Fruit fly (Drosophila melanogaster) whole organism, embryonic: ENCODE results near the gene Doc1.

Source experiments
- Aef1 ChIP-seq: fragments of 200-800 bp; sonication (Bioruptor generic); IDR thresholded peaks from 3 replicates; pipeline ENCODE4 v1.3.6; 2022; ENCODE audit warnings: missing biosample characterization, missing genetic modification characterization
- Asciz ChIP-seq: fragments of 200-800 bp; sonication (Bioruptor generic); optimal IDR thresholded peaks from 2 replicates; lab custom pipeline; 2017; ENCODE audit warnings: missing biosample characterization, mild to moderate bottlenecking, missing genetic modification characterization, missing genetic modification reagents
- Atf-2 ChIP-seq: fragments of 200-800 bp; sonication (Bioruptor generic); optimal IDR thresholded peaks from 2 replicates; lab custom pipeline; 2016; ENCODE audit warnings: missing biosample characterization, missing genetic modification characterization
- B-H1 ChIP-seq: fragments of 200-800 bp; sonication (Bioruptor generic); IDR thresholded peaks from 3 replicates; pipeline ENCODE4 v1.3.6; 2022; ENCODE audit warnings: missing biosample characterization, missing genetic modification characterization
- Blimp-1 ChIP-seq: fragments of 200-800 bp; sonication (Bioruptor generic); optimal IDR thresholded peaks from 3 replicates; lab custom pipeline; 2018; ENCODE audit warnings: missing biosample characterization, missing genetic modification characterization, mild to moderate bottlenecking, moderate library complexity, missing genetic modification reagents
- CG10431 ChIP-seq: fragments of 200-800 bp; sonication (Bioruptor generic); optimal IDR thresholded peaks from 3 replicates; lab custom pipeline; 2018; ENCODE audit warnings: missing biosample characterization, mild to moderate bottlenecking, missing genetic modification characterization
- CG1603 ChIP-seq: fragments of 200-800 bp; sonication (Bioruptor generic); optimal IDR thresholded peaks from 2 replicates; lab custom pipeline; 2019; ENCODE audit warnings: missing biosample characterization, mild to moderate bottlenecking, missing genetic modification characterization, moderate library complexity
- CG17186 ChIP-seq: fragments of 200-800 bp; sonication (Bioruptor generic); optimal IDR thresholded peaks from 3 replicates; lab custom pipeline; 2017; ENCODE audit warnings: missing biosample characterization, missing genetic modification reagents, missing genetic modification characterization
- CG17912 ChIP-seq: fragments of 200-800 bp; sonication (Bioruptor generic); optimal IDR thresholded peaks from 2 replicates; lab custom pipeline; 2018; ENCODE audit warnings: missing biosample characterization, mild to moderate bottlenecking, missing genetic modification characterization
- CG34376 ChIP-seq: fragments of 200-800 bp; sonication (Bioruptor generic); optimal IDR thresholded peaks from 2 replicates; lab custom pipeline; 2018; ENCODE audit warnings: missing biosample characterization, mild to moderate bottlenecking, missing genetic modification characterization
- CG34422 ChIP-seq: fragments of 200-800 bp; sonication (Bioruptor generic); IDR thresholded peaks from 3 replicates; pipeline ENCODE4 v1.3.6; 2022; ENCODE audit warnings: missing biosample characterization, missing genetic modification characterization
- CG3995 ChIP-seq: fragments of 200-800 bp; sonication (Bioruptor generic); optimal IDR thresholded peaks from 3 replicates; lab custom pipeline; 2016; ENCODE audit warnings: missing biosample characterization, missing genetic modification characterization
- CG4282 ChIP-seq: fragments of 200-800 bp; sonication (Bioruptor generic); optimal IDR thresholded peaks from 2 replicates; lab custom pipeline; 2016; ENCODE audit warnings: missing biosample characterization, missing genetic modification characterization
- CG4404 ChIP-seq: fragments of 200-800 bp; sonication (Bioruptor generic); IDR thresholded peaks from 2 replicates; pipeline ENCODE4 v1.3.6; 2022; ENCODE audit warnings: missing biosample characterization, missing genetic modification characterization
- CG6654 ChIP-seq: fragments of 200-800 bp; sonication (Bioruptor generic); optimal IDR thresholded peaks from 2 replicates; lab custom pipeline; 2017; ENCODE audit warnings: missing biosample characterization, mild to moderate bottlenecking, missing genetic modification characterization
- CG6689 ChIP-seq: fragments of 200-800 bp; sonication (Bioruptor generic); IDR thresholded peaks from 2 replicates; pipeline ENCODE4 v1.3.6; 2022; ENCODE audit warnings: missing biosample characterization, missing genetic modification characterization
- CG7745 ChIP-seq: fragments of 200-800 bp; sonication (Bioruptor generic); optimal IDR thresholded peaks from 2 replicates; lab custom pipeline; 2018; ENCODE audit warnings: missing biosample characterization, mild to moderate bottlenecking, missing genetic modification characterization, moderate library complexity
- CG8478 ChIP-seq: fragments of >200 bp; optimal IDR thresholded peaks from 2 replicates; lab custom pipeline; 2018
- D ChIP-seq, 2 experiments: fragments of 200-800 bp in 1 of 2; fragments of >200 bp in 1 of 2; sonication (Bioruptor generic) in 1 of 2; optimal IDR thresholded peaks; 2 replicates in 1 of 2; 3 replicates in 1 of 2; lab custom pipeline; 2017; ENCODE audit warnings: mild to moderate bottlenecking in 1 of 2, missing biosample characterization in 1 of 2, missing genetic modification characterization in 1 of 2, missing genetic modification reagents in 1 of 2
- Mrtf ChIP-seq: fragments of 200-800 bp; sonication (Bioruptor generic); IDR thresholded peaks from 3 replicates; pipeline ENCODE4 v1.3.6; 2022; ENCODE audit warnings: missing biosample characterization, missing genetic modification characterization
- Optix ChIP-seq: fragments of 200-800 bp; sonication (Bioruptor generic); IDR thresholded peaks from 3 replicates; pipeline ENCODE4 v1.3.6; 2022; ENCODE audit warnings: missing biosample characterization, missing genetic modification characterization
- Poxn ChIP-seq: fragments of 200-800 bp; sonication (Bioruptor generic); IDR thresholded peaks from 2 replicates; pipeline ENCODE4 v1.3.6; 2022; ENCODE audit warnings: missing biosample characterization, missing genetic modification characterization
- Trl ChIP-seq, 3 experiments: fragments of >200 bp in 2 of 3; fragments of 200-800 bp in 1 of 3; sonication (Bioruptor generic) in 1 of 3; optimal IDR thresholded peaks; 2 replicates in 1 of 3; 3 replicates in 2 of 3; lab custom pipeline; 2016 to 2017; ENCODE audit warnings: missing biosample characterization in 1 of 3, missing genetic modification characterization in 1 of 3
- YL-1 ChIP-seq: fragments of 200-800 bp; sonication (Bioruptor generic); optimal IDR thresholded peaks from 3 replicates; lab custom pipeline; 2017; ENCODE audit warnings: missing biosample characterization, mild to moderate bottlenecking, missing genetic modification characterization
- al ChIP-seq: fragments of 200-800 bp; sonication (Bioruptor generic); IDR thresholded peaks from 2 replicates; pipeline ENCODE4 v1.3.6; 2022; ENCODE audit warnings: missing biosample characterization, missing genetic modification characterization
- ato ChIP-seq: fragments of 200-800 bp; sonication (Bioruptor generic); IDR thresholded peaks from 2 replicates; pipeline ENCODE4 v1.3.6; 2022; ENCODE audit warnings: missing biosample characterization, missing genetic modification characterization; ENCODE audit not compliant: partially characterized antibody
- cas ChIP-seq: fragments of 200-800 bp; sonication (Bioruptor generic); IDR thresholded peaks from 2 replicates; pipeline ENCODE4 v1.3.6; 2022; ENCODE audit warnings: missing biosample characterization, missing genetic modification characterization
- caup ChIP-seq: fragments of 200-800 bp; sonication (Bioruptor generic); optimal IDR thresholded peaks from 3 replicates; lab custom pipeline; 2017; ENCODE audit warnings: missing biosample characterization, mild to moderate bottlenecking, missing genetic modification characterization, moderate library complexity; ENCODE audit not compliant: severe bottlenecking
- cg ChIP-seq: fragments of 200-800 bp; sonication (Bioruptor generic); optimal IDR thresholded peaks from 3 replicates; lab custom pipeline; 2019; ENCODE audit warnings: missing biosample characterization, mild to moderate bottlenecking, missing genetic modification characterization, moderate library complexity
- disco-r ChIP-seq: fragments of 200-800 bp; sonication (Bioruptor generic); optimal IDR thresholded peaks from 2 replicates; lab custom pipeline; 2016; ENCODE audit warnings: missing biosample characterization, missing genetic modification characterization
- jigr1 ChIP-seq: fragments of 200-800 bp; sonication (Bioruptor generic); IDR thresholded peaks from 3 replicates; pipeline ENCODE4 v1.3.6; 2022; ENCODE audit warnings: missing biosample characterization, missing genetic modification characterization
- lola ChIP-seq, 3 experiments: fragments of >200 bp in 2 of 3; fragments of 200-800 bp in 1 of 3; sonication (Bioruptor generic) in 1 of 3; optimal IDR thresholded peaks; 2 replicates each; lab custom pipeline; 2017 to 2019; ENCODE audit warnings: missing biosample characterization in 3 of 3, missing genetic modification characterization in 3 of 3, mild to moderate bottlenecking in 1 of 3, moderate library complexity in 1 of 3
- pho ChIP-seq: fragments of 200-800 bp; sonication (Bioruptor generic); optimal IDR thresholded peaks from 2 replicates; lab custom pipeline; 2016; ENCODE audit warnings: missing biosample characterization, missing genetic modification characterization
- ranshi ChIP-seq: fragments of 200-800 bp; sonication (Bioruptor generic); IDR thresholded peaks from 2 replicates; pipeline ENCODE4 v1.3.6; 2022; ENCODE audit warnings: missing biosample characterization, missing genetic modification characterization
- shn ChIP-seq: fragments of 200-800 bp; sonication (Bioruptor generic); optimal IDR thresholded peaks from 3 replicates; lab custom pipeline; 2016; ENCODE audit warnings: missing biosample characterization, missing genetic modification characterization
- slou ChIP-seq: fragments of 200-800 bp; sonication (Bioruptor generic); optimal IDR thresholded peaks from 3 replicates; lab custom pipeline; 2016; ENCODE audit warnings: missing biosample characterization, missing genetic modification characterization
- slp2 ChIP-seq: fragments of 200-800 bp; sonication (Bioruptor generic); optimal IDR thresholded peaks from 2 replicates; lab custom pipeline; 2016; ENCODE audit warnings: missing biosample characterization, missing genetic modification characterization
- stwl ChIP-seq: fragments of 200-800 bp; sonication (Bioruptor generic); optimal IDR thresholded peaks from 3 replicates; lab custom pipeline; 2018; ENCODE audit warnings: missing biosample characterization, mild to moderate bottlenecking, missing genetic modification characterization, moderate library complexity
- wdn ChIP-seq: fragments of 200-800 bp; sonication (Bioruptor generic); IDR thresholded peaks from 2 replicates; pipeline ENCODE4 v1.3.6; 2022; ENCODE audit warnings: missing biosample characterization, missing genetic modification characterization

Gene Doc1

DNA sequence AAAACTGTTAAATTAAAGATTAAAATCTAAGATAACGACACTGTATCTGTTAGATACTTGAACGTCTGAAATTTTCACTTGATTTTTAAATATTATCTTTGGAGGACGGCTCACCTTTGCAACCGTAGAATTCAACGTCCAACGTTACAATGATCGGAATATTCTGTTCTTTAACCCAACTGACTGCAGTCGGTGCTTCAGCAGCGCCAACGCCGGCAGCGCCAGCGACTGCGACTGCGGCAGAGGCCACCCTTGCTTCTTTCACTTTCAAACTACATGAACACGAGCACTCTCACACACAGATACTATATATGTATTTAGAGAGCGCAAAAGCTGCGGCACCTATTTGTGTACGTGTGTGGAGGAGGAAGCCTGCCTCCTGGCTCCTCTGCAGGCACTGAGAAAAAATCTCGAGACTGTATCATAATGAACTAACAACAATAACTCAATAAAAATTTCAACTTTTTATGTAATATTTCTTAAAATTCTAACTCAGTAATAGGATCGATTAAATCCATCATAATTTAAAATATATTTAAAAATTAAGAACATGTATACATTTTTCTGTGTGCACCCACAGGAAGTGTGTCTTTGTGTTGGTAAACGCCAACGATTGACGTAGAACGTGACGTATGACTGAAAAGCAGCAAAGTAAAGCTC is 16.4 kb downstream of the Doc1 start (continued):
- TF ChIP-seq shn (GFP tag; lab: Kevin White, UChicago), result no peak
- TF ChIP-seq CG34422 (GFP tag; lab: Robert Waterston, UW), result peak; percentile 86
- TF ChIP-seq Mrtf (GFP tag; lab: Robert Waterston, UW), result peak; percentile 76
- peak; percentile 78; the same call in 2 of the 3 replicates for TF ChIP-seq jigr1
- peak; percentile 43 for TF ChIP-seq CG3995 (GFP tag; lab: Kevin White, UChicago)
- TF ChIP-seq CG17912 (GFP tag; lab: Kevin White, UChicago), result peak; percentile 36
- TF ChIP-seq CG1603, result peak; percentile 50
- TF ChIP-seq CG6654 (GFP tag; lab: Kevin White, UChicago), result peak; percentile 71
- TF ChIP-seq pho (GFP tag; lab: Kevin White, UChicago), result peak; percentile 67
- TF ChIP-seq CG8478 (lab: Kevin White, UChicago), result no peak
- peak; percentile 36 for TF ChIP-seq CG17186 (GFP tag; lab: Kevin White, UChicago)
- TF ChIP-seq CG7745 (tag; lab: Kevin White, UChicago), result no peak
- TF ChIP-seq wdn (GFP tag; lab: Robert Waterston, UW), result peak; percentile 85
- peak; percentile 78 for TF ChIP-seq CG10431 (GFP tag; lab: Kevin White, UChicago)
- no peak for TF ChIP-seq ato (GFP tag; lab: Robert Waterston, UW)
- TF ChIP-seq al (GFP tag; lab: Robert Waterston, UW), result peak; percentile 86
- TF ChIP-seq Asciz (GFP tag; lab: Kevin White, UChicago), result peak; percentile 82
- TF ChIP-seq Optix (GFP tag; lab: Robert Waterston, UW), result peak; percentile 74; the same call in 2 of the 3 replicates
- TF ChIP-seq disco-r (GFP tag; lab: Kevin White, UChicago), result no peak
- peak; percentile 88 for TF ChIP-seq CG6689 (GFP tag; lab: Robert Waterston, UW)
- TF ChIP-seq ranshi (GFP tag; lab: Robert Waterston, UW), result peak; percentile 93
- TF ChIP-seq D (optimal IDR thresholded peaks at IDR 0.05; lab: Kevin White, UChicago), result no peak
- TF ChIP-seq D (GFP tag; optimal IDR thresholded peaks at IDR 0.05; lab: Kevin White, UChicago), result peak; percentile 84
- peak in 1 of 3 experiments; percentile 90 for TF ChIP-seq lola (GFP tag; optimal IDR thresholded peaks at IDR 0.05; lab: Kevin White, UChicago)
- peak; percentile 86 for TF ChIP-seq CG34376 (GFP tag; lab: Kevin White, UChicago)
- TF ChIP-seq Blimp-1 (GFP tag; lab: Kevin White, UChicago), result peak; percentile 89
- peak; percentile 78 for TF ChIP-seq B-H1 (GFP tag; lab: Robert Waterston, UW)
- TF ChIP-seq CG4282 (GFP tag; lab: Kevin White, UChicago), result no peak
- TF ChIP-seq CG4404 (GFP tag; lab: Robert Waterston, UW), result peak; percentile 79
- TF ChIP-seq slou (GFP tag; lab: Kevin White, UChicago), result peak; percentile 83
- TF ChIP-seq Poxn (GFP tag; lab: Robert Waterston, UW), result peak; percentile 58; the same call in 1 of the 2 replicates
- TF ChIP-seq cas, result peak; percentile 79
- TF ChIP-seq Aef1 (GFP tag; lab: Robert Waterston, UW), result peak; percentile 85
- peak; percentile 80 for TF ChIP-seq cg (GFP tag; lab: Kevin White, UChicago)
- no peak for TF ChIP-seq stwl (tag; lab: Kevin White, UChicago)
- TF ChIP-seq caup, result peak; percentile 92
- peak; percentile 73 for TF ChIP-seq YL-1 (GFP tag; lab: Kevin White, UChicago)
- TF ChIP-seq Trl (optimal IDR thresholded peaks at IDR 0.05; lab: Kevin White, UChicago), result no peak
- peak; percentile 17 for TF ChIP-seq Trl (GFP tag; optimal IDR thresholded peaks at IDR 0.05; lab: Kevin White, UChicago)
- TF ChIP-seq Atf-2 (GFP tag; lab: Kevin White, UChicago), result peak; percentile 10
- peak; percentile 21 for TF ChIP-seq slp2 (GFP tag; lab: Kevin White, UChicago)
